Worm (Caenorhabditis elegans) whole organism, late embryonic: Measurements from ENCODE around the gene C52E2.3.
"Not testable (repeated sequence)": the region's sequence is repeated elsewhere in the genome, so short reads cannot be mapped to it uniquely, and the experiment has no call there.

Source experiments
- K02D7.2 ChIP-seq: sonication (generic microtip); optimal IDR thresholded peaks from 2 replicates; lab custom pipeline; 2017; ENCODE audit warnings: mild to moderate bottlenecking, missing genetic modification characterization, missing compliant biosample characterization
- T23F11.4 ChIP-seq: fragments of 200-800 bp; sonication (Bioruptor generic); optimal IDR thresholded peaks from 2 replicates; lab custom pipeline; 2018; ENCODE audit warnings: mild to moderate bottlenecking, missing genetic modification characterization, missing compliant biosample characterization
- Y22D7AL.16 ChIP-seq: sonication (generic microtip); optimal IDR thresholded peaks from 2 replicates; lab custom pipeline; 2016; ENCODE audit warnings: missing genetic modification characterization, missing compliant biosample characterization
- ahr-1 ChIP-seq: sonication (generic microtip); optimal IDR thresholded peaks from 2 replicates; lab custom pipeline; 2016; ENCODE audit warnings: missing genetic modification characterization, missing compliant biosample characterization
- ceh-14 ChIP-seq: sonication (generic microtip); optimal IDR thresholded peaks from 2 replicates; lab custom pipeline; 2016; ENCODE audit warnings: missing genotype, missing genetic modification characterization, missing compliant biosample characterization
- ceh-22 ChIP-seq: sonication (generic microtip); optimal IDR thresholded peaks from 2 replicates; lab custom pipeline; 2017; ENCODE audit warnings: missing biosample characterization, missing genetic modification characterization
- ceh-31 ChIP-seq: sonication (generic microtip); optimal IDR thresholded peaks from 2 replicates; lab custom pipeline; 2016; ENCODE audit warnings: missing genetic modification characterization, missing compliant biosample characterization
- ceh-48 ChIP-seq: sonication (generic microtip); optimal IDR thresholded peaks from 2 replicates; lab custom pipeline; 2016; ENCODE audit warnings: missing genetic modification characterization, inconsistent platforms, missing compliant biosample characterization
- ceh-6 ChIP-seq: fragments of 200-800 bp; sonication (Bioruptor generic); optimal IDR thresholded peaks from 2 replicates; lab custom pipeline; 2018; ENCODE audit warnings: mild to moderate bottlenecking, missing genetic modification characterization, missing compliant biosample characterization
- dmd-4 ChIP-seq: sonication (generic microtip); optimal IDR thresholded peaks from 2 replicates; lab custom pipeline; 2016; ENCODE audit warnings: borderline replicate concordance, missing genetic modification characterization, missing compliant biosample characterization
- elt-2 ChIP-seq: sonication (generic microtip); optimal IDR thresholded peaks from 2 replicates; lab custom pipeline; 2016; ENCODE audit warnings: missing genetic modification reagents, missing genetic modification characterization, missing compliant biosample characterization
- elt-4 ChIP-seq: sonication (generic microtip); optimal IDR thresholded peaks from 2 replicates; lab custom pipeline; 2016; ENCODE audit warnings: missing genetic modification characterization, missing compliant biosample characterization
- ets-4 ChIP-seq: sonication (generic microtip); optimal IDR thresholded peaks from 2 replicates; lab custom pipeline; 2016; ENCODE audit warnings: missing genetic modification characterization, missing compliant biosample characterization
- eyg-1 ChIP-seq: sonication (generic microtip); optimal IDR thresholded peaks from 2 replicates; lab custom pipeline; 2016; ENCODE audit warnings: missing genotype, missing genetic modification characterization, missing compliant biosample characterization
- fkh-6 ChIP-seq: sonication (generic microtip); optimal IDR thresholded peaks from 2 replicates; lab custom pipeline; 2016; ENCODE audit warnings: missing genetic modification characterization, missing compliant biosample characterization
- gmeb-2 ChIP-seq: sonication (generic microtip); optimal IDR thresholded peaks from 2 replicates; lab custom pipeline; 2016; ENCODE audit warnings: missing genetic modification characterization, inconsistent platforms, missing compliant biosample characterization
- lin-11 ChIP-seq: fragments of 200-800 bp; sonication (Bioruptor generic); optimal IDR thresholded peaks from 2 replicates; lab custom pipeline; 2018; ENCODE audit warnings: mild to moderate bottlenecking, missing genetic modification characterization, missing compliant biosample characterization
- madf-2 ChIP-seq: sonication (generic microtip); optimal IDR thresholded peaks from 2 replicates; lab custom pipeline; 2017; ENCODE audit warnings: missing genetic modification characterization, missing compliant biosample characterization
- nfya-1 ChIP-seq: sonication (generic microtip); optimal IDR thresholded peaks from 2 replicates; lab custom pipeline; 2017; ENCODE audit warnings: missing genetic modification characterization, mild to moderate bottlenecking, missing compliant biosample characterization, antibody characterized with exemption, moderate library complexity
- nhr-232 ChIP-seq: sonication (generic microtip); optimal IDR thresholded peaks from 2 replicates; lab custom pipeline; 2016; ENCODE audit warnings: missing genetic modification characterization, missing compliant biosample characterization
- npax-4 ChIP-seq: sonication (generic microtip); optimal IDR thresholded peaks from 2 replicates; lab custom pipeline; 2016; ENCODE audit warnings: missing genetic modification characterization, missing compliant biosample characterization
- pax-1 ChIP-seq: fragments of 150-350 bp; optimal IDR thresholded peaks from 2 replicates; lab custom pipeline; 2014; ENCODE audit warnings: missing biosample characterization, missing genetic modification characterization
- pha-4 ChIP-seq: fragments of 150-350 bp; optimal IDR thresholded peaks from 2 replicates; lab custom pipeline; 2018; ENCODE audit warnings: missing biosample characterization, missing genetic modification reagents, missing genetic modification characterization
- pqm-1 ChIP-seq: sonication (generic microtip); optimal IDR thresholded peaks from 2 replicates; lab custom pipeline; 2016; ENCODE audit warnings: missing genetic modification characterization, missing compliant biosample characterization
- rnt-1 ChIP-seq: sonication (generic microtip); optimal IDR thresholded peaks from 2 replicates; lab custom pipeline; 2016; ENCODE audit warnings: missing genetic modification characterization, missing compliant biosample characterization
- sox-4 ChIP-seq: sonication (generic microtip); optimal IDR thresholded peaks from 2 replicates; lab custom pipeline; 2017; ENCODE audit warnings: mild to moderate bottlenecking, missing genetic modification characterization, inconsistent platforms, missing compliant biosample characterization
- syd-9 ChIP-seq: sonication (generic microtip); optimal IDR thresholded peaks from 2 replicates; lab custom pipeline; 2016; ENCODE audit warnings: mild to moderate bottlenecking, missing genetic modification characterization, moderate library complexity, missing compliant biosample characterization
- tbx-2 ChIP-seq: sonication (generic microtip); optimal IDR thresholded peaks from 2 replicates; lab custom pipeline; 2016; ENCODE audit warnings: missing genetic modification characterization, missing compliant biosample characterization
- ttx-3 ChIP-seq: sonication (generic microtip); optimal IDR thresholded peaks from 2 replicates; lab custom pipeline; 2016; ENCODE audit warnings: missing genetic modification reagents, missing genetic modification characterization, missing compliant biosample characterization
- ztf-16 ChIP-seq: sonication (generic microtip); optimal IDR thresholded peaks from 2 replicates; lab custom pipeline; 2017; ENCODE audit warnings: missing genetic modification characterization, missing compliant biosample characterization

C52E2.3 gene

DNA sequence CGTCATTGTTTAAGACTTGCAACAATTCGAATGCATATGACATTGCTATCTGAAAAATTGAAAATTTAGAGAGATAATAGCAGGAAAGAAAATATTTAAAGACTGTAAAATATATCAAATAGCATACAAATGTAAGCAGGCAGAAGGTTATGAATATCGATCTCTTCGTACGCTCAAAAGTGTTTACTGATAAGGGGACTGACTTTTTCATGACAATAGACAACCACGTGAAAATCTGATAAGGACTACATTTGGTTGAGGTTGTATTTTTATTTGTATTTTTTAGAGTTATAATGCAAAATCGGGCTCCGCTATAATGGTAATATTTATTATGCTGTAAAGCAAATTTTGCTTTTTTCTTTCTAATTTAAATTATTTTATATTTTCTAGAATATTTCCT lies 8.2 kb upstream of the C52E2.3 start, which contains the start of the genes C52E2.5 and C52E2.4:
C52E2.5 (minus strand) TSS at position 43 of the 400 bp plus-strand sequence.
C52E2.4 (plus strand) TSS at position 252 of the 400 bp plus-strand sequence.
- TF ChIP-seq gmeb-2 (tag; lab: Kevin White, UChicago) (no peak), rnt-1 (no peak), elt-2 (tag; lab: Kevin White, UChicago) (peak; percentile 67)

DNA sequence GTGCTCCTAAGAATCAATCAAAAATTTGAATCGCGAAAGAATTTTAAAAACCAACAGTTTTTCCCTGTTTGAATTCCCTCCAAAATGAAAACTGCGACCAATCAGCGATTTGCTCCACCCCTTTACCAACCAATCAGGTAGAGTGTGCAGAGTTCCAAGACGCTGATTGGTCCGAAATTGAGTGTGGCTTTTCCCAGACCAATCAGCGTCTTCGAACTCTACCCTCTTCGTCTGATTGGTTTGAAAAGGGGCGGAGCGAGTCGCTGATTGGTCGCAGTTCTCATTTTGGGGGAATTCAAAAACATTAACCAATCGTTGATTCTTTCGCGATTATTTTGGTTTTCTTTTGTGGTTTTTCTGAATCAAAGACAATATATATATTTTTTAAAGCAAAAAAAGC lies 6.5 kb upstream of the C52E2.3 start:
- TF ChIP-seq nfya-1 (tag; lab: Kevin White, UChicago): peak; percentile 78
- TF ChIP-seq ceh-22: no peak

DNA sequence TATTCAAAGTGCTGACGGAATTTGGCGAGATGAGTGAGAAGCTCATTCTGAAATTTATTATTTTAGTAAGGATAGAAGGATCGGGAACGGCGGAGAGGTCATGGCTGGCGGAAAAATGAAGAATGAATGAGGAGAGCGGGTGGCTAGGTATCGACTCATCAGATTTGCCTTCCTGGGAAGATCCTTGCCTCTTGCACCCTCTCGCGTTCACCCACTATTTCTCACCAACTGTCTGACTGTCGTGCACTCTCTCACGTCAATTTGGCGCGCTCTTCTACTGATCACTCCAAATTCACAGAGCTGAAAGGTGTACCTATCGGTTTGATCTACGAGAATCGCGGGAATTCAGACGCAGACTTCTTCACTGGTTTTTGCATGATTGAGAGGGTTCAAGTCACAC lies 2.9 kb upstream of the C52E2.3 start, which contains the start of gene fbxb-97:
fbxb-97 (minus strand) TSS at position 53 of the 400 bp plus-strand sequence.
- no peak for TF ChIP-seq ttx-3
- TF ChIP-seq fkh-6 (tag; lab: Kevin White, UChicago): no peak
- TF ChIP-seq pax-1 (tag; lab: Kevin White, UChicago): no peak
- no peak for TF ChIP-seq dmd-4 (tag; lab: Kevin White, UChicago)
- no peak for TF ChIP-seq elt-4 (tag; lab: Kevin White, UChicago)
- TF ChIP-seq npax-4: no peak
- no peak for TF ChIP-seq Y22D7AL.16 (tag; lab: Kevin White, UChicago)
- no peak for TF ChIP-seq ceh-6 (GFP tag; lab: Kevin White, UChicago)
- TF ChIP-seq ahr-1: no peak
- TF ChIP-seq eyg-1: no peak
- no peak for TF ChIP-seq gmeb-2 (tag; lab: Kevin White, UChicago)
- TF ChIP-seq, all 69 proteins: peak for 0

DNA sequence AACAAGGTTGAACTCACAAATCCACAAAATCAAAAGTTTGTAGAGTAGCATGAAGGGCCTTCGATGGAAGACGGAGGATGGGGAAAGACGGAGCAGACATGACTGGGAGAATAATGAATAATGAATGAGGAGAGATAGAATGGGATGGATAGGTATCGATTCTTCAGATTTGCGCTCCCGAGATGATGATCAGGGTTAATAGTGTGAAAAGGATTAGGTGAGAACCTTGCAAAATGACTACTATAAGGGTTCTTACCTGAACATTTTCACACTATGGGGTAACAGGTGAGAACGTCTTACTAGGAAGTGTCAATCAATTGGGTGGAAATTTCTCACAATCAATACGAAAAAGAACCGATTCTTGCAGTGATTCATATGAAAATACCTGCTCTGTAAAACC lies 745 bp upstream of the C52E2.3 start, which contains the start of gene fbxb-96:
fbxb-96 (minus strand) TSS at position 101 of the 400 bp plus-strand sequence.
- TF ChIP-seq ets-4 (tag; lab: Kevin White, UChicago) (no peak), elt-4 (tag; lab: Kevin White, UChicago) (no peak), ceh-22 (no peak), pha-4 (tag; lab: Kevin White, UChicago) (no peak), K02D7.2 (tag; lab: Kevin White, UChicago) (no peak), nfya-1 (tag; lab: Kevin White, UChicago) (no peak), rnt-1 (no peak)
- TF ChIP-seq, all 69 proteins: peak for 0

DNA sequence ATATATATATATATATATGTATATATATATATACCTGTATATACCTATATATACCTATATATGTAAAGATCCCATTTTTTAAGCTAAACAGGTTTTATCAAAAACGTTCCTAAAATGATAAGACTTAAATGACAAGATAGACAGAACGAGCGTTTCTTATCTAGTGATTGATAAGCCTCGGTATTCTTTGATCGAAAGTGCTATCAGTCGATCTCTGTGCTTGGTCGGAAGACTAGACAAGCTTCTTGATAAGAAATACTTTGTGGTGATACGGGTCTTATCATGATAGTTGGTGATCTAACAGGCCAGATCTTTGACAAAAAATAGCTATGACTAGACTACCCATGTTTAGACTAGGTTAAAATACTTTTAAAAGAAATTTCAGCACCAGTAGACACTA lies 672 bp downstream of the C52E2.3 start:
- TF ChIP-seq tbx-2 (tag; lab: Kevin White, UChicago) (no peak), pqm-1 (tag; lab: Kevin White, UChicago) (peak; percentile 79), elt-2 (tag; lab: Kevin White, UChicago) (peak; percentile 99), elt-4 (tag; lab: Kevin White, UChicago) (no peak), ceh-14 (no peak)

DNA sequence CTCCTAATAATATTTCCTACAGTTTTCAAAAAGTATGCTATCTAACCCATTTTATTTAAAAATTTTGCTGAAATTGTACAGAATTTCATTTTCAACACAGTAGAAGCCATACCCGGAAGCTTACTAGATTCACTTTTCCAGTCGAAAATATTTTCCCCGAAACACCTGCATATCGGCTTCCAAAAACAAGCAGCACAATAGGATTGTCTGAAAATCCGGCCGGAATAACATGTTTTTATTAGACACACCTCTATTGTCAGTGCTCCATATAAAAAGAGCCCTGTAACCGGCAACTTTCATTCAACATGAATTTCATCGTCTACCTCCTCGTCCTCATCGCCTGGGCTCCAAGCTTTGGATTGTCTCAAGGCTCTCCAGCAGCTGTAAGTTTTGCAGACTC lies 1.5 kb downstream of the C52E2.3 start, which contains the start of gene C52E2.2:
C52E2.2 (plus strand) TSS at position 301 of the 400 bp plus-strand sequence.
- TF ChIP-seq Y22D7AL.16 (tag; lab: Kevin White, UChicago) (no peak), sox-4 (tag; lab: Kevin White, UChicago) (no peak), ztf-16 (no peak), nhr-232 (tag; lab: Kevin White, UChicago) (no peak), ceh-6 (GFP tag; lab: Kevin White, UChicago) (no peak), syd-9 (no peak), ceh-48 (no peak), lin-11 (tag; lab: Kevin White, UChicago) (no peak), ahr-1 (no peak), ceh-31 (tag; lab: Kevin White, UChicago) (no peak), T23F11.4 (GFP tag; lab: Kevin White, UChicago) (no peak), madf-2 (tag; lab: Kevin White, UChicago) (no peak)
- TF ChIP-seq, all 69 proteins: peak for 0

DNA sequence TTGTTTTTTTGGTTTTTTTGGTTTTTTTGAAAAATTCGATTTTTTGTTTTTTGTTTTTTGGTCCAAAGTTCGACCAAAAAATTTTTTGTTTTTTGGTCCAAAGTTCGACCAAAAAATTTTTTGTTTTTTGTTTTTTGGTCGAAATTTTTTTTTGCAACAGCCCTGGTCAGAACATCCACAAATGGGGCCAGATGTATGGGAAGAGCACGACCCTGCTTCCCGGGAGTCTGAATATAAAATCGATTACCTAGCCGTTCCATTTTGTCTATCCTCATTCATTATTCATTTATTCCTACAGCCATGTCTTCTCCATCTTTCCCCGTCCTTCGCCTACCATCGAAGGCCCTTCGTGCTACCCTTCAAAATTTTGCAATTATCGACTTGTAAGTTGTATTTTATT lies 3.0 kb downstream of the C52E2.3 start, which contains the start of gene fbxb-95:
fbxb-95 (plus strand) TSS at position 301 of the 400 bp plus-strand sequence.
- TF ChIP-seq ceh-22; elt-4 (tag; lab: Kevin White, UChicago); lin-11 (tag; lab: Kevin White, UChicago): not testable (repeated sequence)
